Fruit fly (Drosophila melanogaster) whole organism, wandering third instar larva: ENCODE measurements around the gene Cpr67B.

ENCODE experiments used
- Abd-B ChIP-seq: fragments of >200 bp; optimal IDR thresholded peaks from 2 replicates; lab custom pipeline; 2017; ENCODE audit warnings: missing biosample characterization, missing genetic modification characterization
- CG32264 ChIP-seq: fragments of 200-800 bp; sonication (Bioruptor generic); optimal IDR thresholded peaks from 2 replicates; lab custom pipeline; 2016; ENCODE audit warnings: missing biosample characterization, missing genetic modification characterization
- CG9705 ChIP-seq: fragments of 200-800 bp; sonication (Bioruptor generic); optimal IDR thresholded peaks from 2 replicates; lab custom pipeline; 2018; ENCODE audit warnings: missing biosample characterization, mild to moderate bottlenecking, missing genetic modification characterization
- CrebA ChIP-seq: fragments of 200-800 bp; sonication (Bioruptor generic); optimal IDR thresholded peaks from 2 replicates; lab custom pipeline; 2016; ENCODE audit warnings: missing biosample characterization, mild to moderate bottlenecking, missing genetic modification characterization, borderline replicate concordance
- Dfd ChIP-seq: fragments of >200 bp; optimal IDR thresholded peaks from 2 replicates; lab custom pipeline; 2017; ENCODE audit warnings: missing biosample characterization, missing genetic modification characterization
- Dif ChIP-seq: fragments of 200-275, 200-300 bp; sonication (Bioruptor generic); optimal IDR thresholded peaks from 2 replicates; lab custom pipeline; 2018; ENCODE audit warnings: missing biosample characterization, missing genetic modification characterization; ENCODE audit not compliant: partially characterized antibody
- GATAd ChIP-seq: sonication (Bioruptor generic); optimal IDR thresholded peaks from 2 replicates; lab custom pipeline; 2016; ENCODE audit warnings: missing biosample characterization, missing genetic modification characterization
- HLH106 ChIP-seq: fragments of 200-800 bp; optimal IDR thresholded peaks from 3 replicates; lab custom pipeline; 2019; ENCODE audit warnings: missing biosample characterization, mild to moderate bottlenecking, missing genetic modification characterization, moderate library complexity
- Hnf4 ChIP-seq: fragments of 200-800 bp; sonication (Bioruptor generic); optimal IDR thresholded peaks from 2 replicates; lab custom pipeline; 2016; ENCODE audit warnings: missing biosample characterization, mild to moderate bottlenecking, missing genetic modification characterization
- Hr78 ChIP-seq: fragments of >200 bp; optimal IDR thresholded peaks from 2 replicates; lab custom pipeline; 2017; ENCODE audit warnings: missing biosample characterization, missing genetic modification characterization
- Hr83 ChIP-seq: fragments of 200-300 bp; sonication (Bioruptor generic); optimal IDR thresholded peaks from 2 replicates; lab custom pipeline; 2016; ENCODE audit warnings: missing biosample characterization, mild to moderate bottlenecking, missing genetic modification characterization, moderate library complexity; ENCODE audit not compliant: poor library complexity, severe bottlenecking
- Jra ChIP-seq: sonication (Bioruptor generic); optimal IDR thresholded peaks from 2 replicates; lab custom pipeline; 2016; ENCODE audit warnings: missing biosample characterization, missing genetic modification characterization
- Mio ChIP-seq: sonication (Bioruptor generic); optimal IDR thresholded peaks from 2 replicates; lab custom pipeline; 2016; ENCODE audit warnings: missing biosample characterization, missing genetic modification characterization
- Myc ChIP-seq: fragments of >200 bp; optimal IDR thresholded peaks from 2 replicates; lab custom pipeline; 2017
- N ChIP-seq: fragments of >200 bp; optimal IDR thresholded peaks from 2 replicates; lab custom pipeline; 2018; ENCODE audit warnings: missing biosample characterization, missing external identifiers, missing genetic modification characterization
- OdsH ChIP-seq: fragments of 200-800 bp; sonication (Bioruptor generic); optimal IDR thresholded peaks from 2 replicates; lab custom pipeline; 2016; ENCODE audit warnings: missing biosample characterization, mild to moderate bottlenecking, missing genetic modification characterization
- Rel ChIP-seq, 2 experiments: fragments of 200-800 bp; sonication (Bioruptor generic) in 1 of 2; optimal IDR thresholded peaks; 2 replicates in 1 of 2; 3 replicates in 1 of 2; lab custom pipeline; 2016 to 2019; ENCODE audit warnings: mild to moderate bottlenecking in 2 of 2, missing biosample characterization in 2 of 2, missing genetic modification characterization in 2 of 2, moderate library complexity in 1 of 2
- Sp1 ChIP-seq: fragments of 200-800 bp; sonication (Bioruptor generic); optimal IDR thresholded peaks from 3 replicates; lab custom pipeline; 2019; ENCODE audit warnings: missing biosample characterization, mild to moderate bottlenecking, missing genetic modification characterization, moderate library complexity
- Vsx2 ChIP-seq: fragments of 200-300, 225-300 bp; sonication (Bioruptor generic); optimal IDR thresholded peaks from 2 replicates; lab custom pipeline; 2018; ENCODE audit warnings: missing biosample characterization, missing genetic modification characterization; ENCODE audit not compliant: partially characterized antibody
- br ChIP-seq: fragments of 200-800 bp; sonication (Bioruptor generic); optimal IDR thresholded peaks from 2 replicates; lab custom pipeline; 2016; ENCODE audit warnings: missing biosample characterization, missing genetic modification characterization
- brk ChIP-seq: fragments of 200-800 bp; sonication (Bioruptor generic); optimal IDR thresholded peaks from 2 replicates; lab custom pipeline; 2016; ENCODE audit warnings: missing biosample characterization, mild to moderate bottlenecking, missing genetic modification characterization
- dl ChIP-seq, 2 experiments: fragments of 175-275, 200-275 bp in 1 of 2; fragments of 200-275 bp in 1 of 2; sonication (Bioruptor generic); optimal IDR thresholded peaks; lab custom pipeline; 2018; ENCODE audit warnings: mild to moderate bottlenecking in 2 of 2, missing biosample characterization in 2 of 2, missing genetic modification characterization in 2 of 2, moderate library complexity in 2 of 2; ENCODE audit not compliant: partially characterized antibody in 2 of 2, insufficient read depth in 1 of 2
- dmrt93B ChIP-seq: fragments of 200-800 bp; sonication (Bioruptor generic); optimal IDR thresholded peaks from 2 replicates; lab custom pipeline; 2018; ENCODE audit warnings: missing biosample characterization, mild to moderate bottlenecking, missing genetic modification characterization
- dsf ChIP-seq: sonication (Bioruptor generic); optimal IDR thresholded peaks from 2 replicates; lab custom pipeline; 2016; ENCODE audit warnings: missing biosample characterization, missing genetic modification characterization, borderline replicate concordance
- ey ChIP-seq: fragments of 200-800 bp; sonication (Bioruptor generic); optimal IDR thresholded peaks from 2 replicates; lab custom pipeline; 2016; ENCODE audit warnings: missing biosample characterization, missing genetic modification characterization
- foxo ChIP-seq, 2 experiments: fragments of 200-800 bp; sonication (Bioruptor generic); optimal IDR thresholded peaks; 2 replicates in 1 of 2; 3 replicates in 1 of 2; lab custom pipeline; 2016 to 2017; ENCODE audit warnings: missing biosample characterization in 2 of 2, missing genetic modification characterization in 2 of 2
- fru ChIP-seq: fragments of 200-800 bp; sonication (Bioruptor generic); optimal IDR thresholded peaks from 3 replicates; lab custom pipeline; 2016; ENCODE audit warnings: missing biosample characterization, mild to moderate bottlenecking, missing genetic modification characterization
- h ChIP-seq: fragments of 200-800 bp; sonication (Bioruptor generic); optimal IDR thresholded peaks from 3 replicates; lab custom pipeline; 2016; ENCODE audit warnings: missing biosample characterization, mild to moderate bottlenecking, missing genetic modification characterization
- jim ChIP-seq: fragments of 175-275, 200-325 bp; sonication (Bioruptor generic); optimal IDR thresholded peaks from 2 replicates; lab custom pipeline; 2016; ENCODE audit warnings: missing biosample characterization, mild to moderate bottlenecking, missing genetic modification characterization
- lola ChIP-seq: fragments of >200 bp; optimal IDR thresholded peaks from 2 replicates; lab custom pipeline; 2017; ENCODE audit warnings: missing biosample characterization, missing genetic modification characterization
- pan ChIP-seq: fragments of >200 bp; optimal IDR thresholded peaks from 2 replicates; lab custom pipeline; 2017
- psq ChIP-seq: fragments of 200-800 bp; sonication (Bioruptor generic); optimal IDR thresholded peaks from 3 replicates; lab custom pipeline; 2017; ENCODE audit warnings: missing biosample characterization, mild to moderate bottlenecking, missing genetic modification characterization, moderate library complexity
- rgr ChIP-seq: fragments of 200-800 bp; sonication (Bioruptor generic); optimal IDR thresholded peaks from 3 replicates; lab custom pipeline; 2016; ENCODE audit warnings: missing biosample characterization, mild to moderate bottlenecking, missing genetic modification characterization
- sage ChIP-seq: fragments of 200-800 bp; sonication (Bioruptor generic); optimal IDR thresholded peaks from 2 replicates; lab custom pipeline; 2016; ENCODE audit warnings: missing biosample characterization, mild to moderate bottlenecking, missing genetic modification characterization
- sv ChIP-seq: fragments of 200-800 bp; sonication (Bioruptor generic); optimal IDR thresholded peaks from 3 replicates; lab custom pipeline; 2016; ENCODE audit warnings: missing biosample characterization, missing genetic modification characterization
- tai ChIP-seq: sonication (Bioruptor generic); optimal IDR thresholded peaks from 2 replicates; lab custom pipeline; 2016; ENCODE audit warnings: missing biosample characterization, missing genetic modification characterization
- usp ChIP-seq: fragments of >200 bp; optimal IDR thresholded peaks from 2 replicates; lab custom pipeline; 2017; ENCODE audit warnings: missing biosample characterization, missing genetic modification characterization
- woc ChIP-seq: sonication (Bioruptor generic); optimal IDR thresholded peaks from 2 replicates; lab custom pipeline; 2016; ENCODE audit warnings: missing biosample characterization, mild to moderate bottlenecking, missing genetic modification characterization

Cpr67B gene

DNA sequence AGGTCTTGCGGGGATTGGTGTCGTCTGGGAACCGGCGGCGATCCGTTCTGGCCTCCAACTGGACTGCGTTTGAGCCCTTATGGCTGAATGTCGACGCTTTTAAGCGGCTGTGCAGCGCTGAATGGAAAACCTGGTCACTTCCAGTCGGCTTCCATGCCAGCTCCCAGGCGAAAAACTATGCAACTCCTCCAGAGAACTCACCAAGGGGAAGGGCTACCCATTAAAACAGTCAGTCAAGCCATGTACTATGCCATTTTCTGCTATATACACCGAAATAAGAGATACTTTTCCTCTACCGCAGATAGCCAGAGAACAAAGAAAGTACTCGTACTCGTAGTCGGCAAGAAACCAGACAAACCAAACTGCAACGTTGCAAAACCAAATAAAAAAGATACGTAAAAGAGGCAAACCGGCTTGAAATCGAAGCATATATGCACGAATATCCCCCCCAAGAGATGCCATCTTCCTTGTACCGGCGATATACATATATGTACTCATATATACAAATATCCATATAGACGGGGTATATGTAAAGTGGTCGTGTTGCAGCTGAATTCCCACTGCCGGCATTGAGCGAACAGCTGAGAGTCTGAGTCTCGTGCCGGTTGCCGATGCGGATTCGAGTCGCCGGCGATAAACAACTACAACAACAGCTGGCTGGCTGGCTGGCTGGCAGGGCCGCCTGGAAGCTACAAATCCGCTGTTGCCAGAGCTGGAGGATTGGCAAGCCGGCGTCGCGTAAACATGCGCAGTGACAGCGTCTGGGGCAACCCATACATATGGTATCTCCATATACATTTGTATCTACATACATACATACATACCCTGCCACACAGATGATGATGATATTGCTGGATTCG is 24.9 kb upstream of the Cpr67B start, which contains the start of gene Hsp67Ba:
Hsp67Ba (minus strand) TSS at position 51 of the 860 bp plus-strand sequence.
- TF ChIP-seq CG9705 (GFP tag; lab: Kevin White, UChicago): no peak
- TF ChIP-seq Myc (lab: Kevin White, UChicago): no peak
- TF ChIP-seq Vsx2 (GFP tag; lab: Kevin White, UChicago): no peak
- peak; percentile 51 for TF ChIP-seq CrebA
- peak; percentile 22 for TF ChIP-seq fru (GFP tag; lab: Kevin White, UChicago)
- TF ChIP-seq woc (GFP tag; lab: Kevin White, UChicago): peak; percentile 11
- TF ChIP-seq Dif: peak; percentile 51
- peak; percentile 49 for TF ChIP-seq psq (GFP tag; lab: Kevin White, UChicago)
- no peak for TF ChIP-seq sv (GFP tag; lab: Kevin White, UChicago)
- TF ChIP-seq Hr83 (GFP tag; lab: Kevin White, UChicago): peak; percentile 26

DNA sequence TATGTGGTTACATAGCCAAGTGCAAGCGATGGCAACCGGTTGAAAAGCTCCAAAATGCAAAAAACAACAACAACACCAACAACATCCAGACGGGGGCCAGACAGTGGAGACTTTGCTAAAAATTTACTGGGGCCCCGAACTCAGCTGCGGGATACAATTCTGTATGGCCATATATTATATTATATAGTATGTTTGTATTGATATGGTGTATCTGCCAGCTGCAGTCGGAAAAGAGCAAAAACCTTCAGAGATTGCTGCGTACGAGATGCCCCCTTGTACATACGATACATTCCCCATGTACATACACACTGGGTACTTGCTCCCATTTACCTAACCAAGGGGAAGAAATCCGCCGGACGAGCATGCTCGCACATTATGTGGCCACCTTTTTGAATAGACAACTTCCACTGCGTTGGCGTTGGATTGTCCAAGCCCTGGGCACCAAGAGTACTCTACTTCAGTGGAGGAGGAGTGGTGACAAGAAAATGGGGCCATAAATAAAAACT is 24.2 kb upstream of the Cpr67B start:
- TF ChIP-seq woc (GFP tag; lab: Kevin White, UChicago) (peak; percentile 6), Dif (no peak), Vsx2 (GFP tag; lab: Kevin White, UChicago) (no peak), CG9705 (GFP tag; lab: Kevin White, UChicago) (peak; percentile 39), h (GFP tag; lab: Kevin White, UChicago) (no peak), Jra (GFP tag; lab: Kevin White, UChicago) (no peak), pan (lab: Kevin White, UChicago) (no peak), Myc (lab: Kevin White, UChicago) (no peak), Hr83 (GFP tag; lab: Kevin White, UChicago) (no peak), Hr78 (no peak), Abd-B (GFP tag; lab: Kevin White, UChicago) (no peak), foxo (GFP tag; optimal IDR thresholded peaks at IDR 0.05; lab: Kevin White, UChicago) (no peak), Rel (GFP tag; optimal IDR thresholded peaks at IDR 0.05; lab: Kevin White, UChicago) (no peak), Rel (tag; optimal IDR thresholded peaks at IDR 0.05; lab: Kevin White, UChicago) (peak; percentile 70), br (GFP tag; lab: Kevin White, UChicago) (no peak), dmrt93B (GFP tag; lab: Kevin White, UChicago) (no peak), ey (no peak), tai (GFP tag; lab: Kevin White, UChicago) (no peak), CrebA (no peak), Mio (GFP tag; lab: Kevin White, UChicago) (no peak), OdsH (GFP tag; lab: Kevin White, UChicago) (no peak), psq (GFP tag; lab: Kevin White, UChicago) (no peak), Dfd (GFP tag; lab: Kevin White, UChicago) (no peak), Sp1 (GFP tag; lab: Kevin White, UChicago) (peak; percentile 36), dl (GFP tag; optimal IDR thresholded peaks at IDR 0.05; lab: Kevin White, UChicago; ENCODE audit: insufficient read depth in 1 of 2, partially characterized antibody in 2 of 2) (peak in 1 of 2 experiments; percentile 22), HLH106 (tag; lab: Kevin White, UChicago) (peak; percentile 7), dsf (no peak), jim (no peak), GATAd (GFP tag; lab: Kevin White, UChicago) (no peak), usp (GFP tag; lab: Kevin White, UChicago) (no peak), fru (GFP tag; lab: Kevin White, UChicago) (no peak), rgr (GFP tag; lab: Kevin White, UChicago) (no peak), N (no peak), CG32264 (GFP tag; lab: Kevin White, UChicago) (no peak)

- TF ChIP-seq lola (GFP tag; lab: Kevin White, UChicago) (no peak), woc (GFP tag; lab: Kevin White, UChicago) (peak; percentile 26), ey (no peak), foxo (GFP tag; optimal IDR thresholded peaks at IDR 0.05; lab: Kevin White, UChicago) (peak; percentile 43 to 45), HLH106 (tag; lab: Kevin White, UChicago) (peak; percentile 28), CrebA (peak; percentile 58), sv (GFP tag; lab: Kevin White, UChicago) (no peak), Jra (GFP tag; lab: Kevin White, UChicago) (peak; percentile 32), h (GFP tag; lab: Kevin White, UChicago) (peak; percentile 35), OdsH (GFP tag; lab: Kevin White, UChicago) (peak; percentile 53), sage (GFP tag; lab: Kevin White, UChicago) (peak; percentile 6), Abd-B (GFP tag; lab: Kevin White, UChicago) (no peak), br (GFP tag; lab: Kevin White, UChicago) (peak; percentile 60), usp (GFP tag; lab: Kevin White, UChicago) (no peak), CG32264 (GFP tag; lab: Kevin White, UChicago) (peak; percentile 12), fru (GFP tag; lab: Kevin White, UChicago) (peak; percentile 50), brk (GFP tag; lab: Kevin White, UChicago) (peak; percentile 71), psq (GFP tag; lab: Kevin White, UChicago) (peak; percentile 66), dmrt93B (GFP tag; lab: Kevin White, UChicago) (no peak), Rel (GFP tag; optimal IDR thresholded peaks at IDR 0.05; lab: Kevin White, UChicago) (no peak), Rel (tag; optimal IDR thresholded peaks at IDR 0.05; lab: Kevin White, UChicago) (peak; percentile 47), Dif (peak; percentile 59), dl (GFP tag; optimal IDR thresholded peaks at IDR 0.05; lab: Kevin White, UChicago; ENCODE audit: insufficient read depth in 1 of 2, partially characterized antibody in 2 of 2) (peak in 1 of 2 experiments; percentile 7), rgr (GFP tag; lab: Kevin White, UChicago) (peak; percentile 37), Hnf4 (peak; percentile 59), Sp1 (GFP tag; lab: Kevin White, UChicago) (peak; percentile 27), Hr83 (GFP tag; lab: Kevin White, UChicago) (peak; percentile 88)
These were observed 23.0 kb upstream of the Cpr67B start, which contains the start of gene Hsp23 for dm6 chr3L:9381602-9382001. Gene Hsp23, plus strand, starts transcription at chr3L:9381882.
